Worm (Caenorhabditis elegans) whole organism, mixed stage, embryonic: Measurements from ENCODE around the gene C18H2.5.

ENCODE experiments used
- M03D4.4 ChIP-seq: sonication (generic microtip); optimal IDR thresholded peaks from 2 replicates; lab custom pipeline; 2017; ENCODE audit warnings: mild to moderate bottlenecking, missing genetic modification characterization, missing compliant biosample characterization
- bed-3 ChIP-seq: fragments of 200-800 bp; sonication (Bioruptor generic); optimal IDR thresholded peaks from 3 replicates; lab custom pipeline; 2018; ENCODE audit warnings: mild to moderate bottlenecking, missing genetic modification characterization, moderate library complexity, missing compliant biosample characterization
- blmp-1 ChIP-seq: fragments of 150-350 bp; optimal IDR thresholded peaks from 2 replicates; lab custom pipeline; 2014; ENCODE audit warnings: missing biosample characterization, missing genetic modification characterization
- elt-1 ChIP-seq: sonication (generic microtip); optimal IDR thresholded peaks from 2 replicates; lab custom pipeline; 2017; ENCODE audit warnings: missing genetic modification characterization, mild to moderate bottlenecking, missing compliant biosample characterization, antibody characterized with exemption, moderate library complexity, borderline replicate concordance; ENCODE audit not compliant: insufficient read depth
- elt-3 ChIP-seq: fragments of 150-350 bp; optimal IDR thresholded peaks from 2 replicates; lab custom pipeline; 2014; ENCODE audit warnings: missing biosample characterization, missing genetic modification characterization
- ham-2 ChIP-seq: fragments of 200-800 bp; sonication (Bioruptor generic); optimal IDR thresholded peaks from 2 replicates; lab custom pipeline; 2018; ENCODE audit warnings: mild to moderate bottlenecking, missing genetic modification characterization, missing compliant biosample characterization
- lin-13 ChIP-seq: fragments of 150-350 bp; optimal IDR thresholded peaks from 2 replicates; lab custom pipeline; 2014; ENCODE audit warnings: missing biosample characterization, missing genetic modification characterization
- mls-2 ChIP-seq: sonication (generic microtip); optimal IDR thresholded peaks from 2 replicates; lab custom pipeline; 2016; ENCODE audit warnings: mild to moderate bottlenecking, missing genetic modification characterization, moderate library complexity, missing compliant biosample characterization
- nhr-12 ChIP-seq: fragments of 150-350 bp; optimal IDR thresholded peaks from 2 replicates; lab custom pipeline; 2014; ENCODE audit warnings: missing biosample characterization, missing genetic modification characterization
- nhr-237 ChIP-seq: fragments of 150-350 bp; optimal IDR thresholded peaks from 2 replicates; lab custom pipeline; 2014; ENCODE audit warnings: missing biosample characterization, missing genetic modification characterization
- pha-4 ChIP-seq: fragments of 150-350 bp; optimal IDR thresholded peaks from 2 replicates; lab custom pipeline; 2018; ENCODE audit warnings: missing biosample characterization, missing genetic modification reagents, missing genetic modification characterization
- snpc-4 ChIP-seq: fragments of 150-350 bp; optimal IDR thresholded peaks from 2 replicates; lab custom pipeline; 2014; ENCODE audit warnings: missing biosample characterization, missing genetic modification characterization
- unc-62 ChIP-seq: fragments of 150-350 bp; optimal IDR thresholded peaks from 2 replicates; lab custom pipeline; 2014; ENCODE audit warnings: missing biosample characterization, missing genetic modification reagents, missing genetic modification characterization
- zip-8 ChIP-seq: fragments of 150-350 bp; optimal IDR thresholded peaks from 2 replicates; lab custom pipeline; 2014; ENCODE audit warnings: missing biosample characterization, missing genetic modification characterization

DNA sequence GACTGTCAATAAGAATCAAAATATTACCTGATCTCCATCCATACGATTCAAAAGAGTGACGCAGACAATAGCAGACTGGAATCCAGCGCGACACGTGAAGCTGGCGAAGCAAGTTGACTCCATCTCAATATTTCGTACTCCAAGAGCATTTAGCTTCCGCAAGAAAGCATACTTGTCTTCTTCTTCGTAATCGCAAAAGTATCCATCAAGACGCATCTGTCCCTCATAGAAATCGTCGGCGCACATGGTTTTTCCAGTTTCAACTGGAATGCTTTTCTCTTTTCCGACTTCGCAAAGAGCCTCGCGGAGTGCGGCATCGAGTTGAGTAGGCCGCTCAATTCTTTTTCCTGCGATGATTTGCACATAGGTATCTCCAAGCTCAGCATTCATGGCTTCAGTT, 52.8 kb downstream of the C18H2.5 start:
- TF ChIP-seq snpc-4 (tag; lab: Kevin White, UChicago) = no peak
- TF ChIP-seq nhr-12 (tag; lab: Kevin White, UChicago) = no peak
- TF ChIP-seq pha-4 = no peak
- TF ChIP-seq blmp-1 = no peak
- TF ChIP-seq bed-3 (GFP tag; lab: Kevin White, UChicago) = no peak
- no peak for TF ChIP-seq M03D4.4 (tag; lab: Kevin White, UChicago)
- TF ChIP-seq unc-62 = no peak
- TF ChIP-seq elt-1 (tag; lab: Kevin White, UChicago) = no peak
- TF ChIP-seq lin-13 (tag; lab: Kevin White, UChicago) = no peak
- TF ChIP-seq elt-3 (tag; lab: Kevin White, UChicago) = no peak
- TF ChIP-seq mls-2 = no peak
- TF ChIP-seq ham-2 (GFP tag; lab: Kevin White, UChicago) = no peak
- TF ChIP-seq nhr-237 (tag; lab: Kevin White, UChicago) = no peak
- TF ChIP-seq zip-8 (tag; lab: Kevin White, UChicago) = no peak
